Worm (Caenorhabditis elegans): Measurements from ENCODE around the gene dpy-27.

The dpy-27 gene

DNA sequence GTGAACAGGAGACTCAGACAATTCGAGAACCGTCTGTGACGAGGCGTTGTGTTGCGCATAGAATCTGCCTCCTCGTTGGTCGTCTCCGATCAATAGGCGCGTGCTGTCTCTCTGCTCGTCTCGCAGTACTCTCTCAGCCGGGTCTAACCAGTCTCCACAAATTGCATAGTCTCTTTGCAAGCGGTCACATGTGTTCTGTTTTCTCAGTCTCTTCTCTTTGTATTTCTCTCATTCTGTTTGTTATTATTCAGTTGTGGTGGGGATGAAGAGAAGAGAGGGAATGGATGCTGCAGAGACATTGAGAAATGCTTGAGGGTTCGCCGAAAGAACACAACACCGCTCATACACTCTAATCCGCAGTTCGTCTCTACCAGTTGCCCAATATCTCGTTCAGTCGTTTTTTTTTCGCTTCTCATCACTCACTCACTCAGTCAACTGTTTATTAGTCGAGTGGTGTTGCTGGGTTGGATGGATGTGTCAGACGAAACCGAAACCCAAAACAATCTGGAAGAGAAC lies 18.0 kb downstream of the dpy-27 start (continued):
- TF ChIP-seq saeg-2 (GFP tag; IDR thresholded peaks at IDR 0.05) (peak; percentile 82; the same call in 1 of the 2 replicates), D1046.2 (GFP tag; IDR thresholded peaks at IDR 0.05) (peak; percentile 30; the same call in 1 of the 2 replicates), sdz-12 (GFP tag; optimal IDR thresholded peaks at IDR 0.05) (peak; percentile 61), T20F7.1 (GFP tag; optimal IDR thresholded peaks at IDR 0.05) (peak; percentile 73), spr-3 (GFP tag; optimal IDR thresholded peaks at IDR 0.05) (peak; percentile 59), ceh-82 (tag; optimal IDR thresholded peaks at IDR 0.05) (no peak), ceh-28 (tag; optimal IDR thresholded peaks at IDR 0.05) (peak; percentile 90), php-3 (GFP tag; IDR thresholded peaks at IDR 0.05) (peak; percentile 72), T26A8.4 (GFP tag; IDR thresholded peaks at IDR 0.05) (peak; percentile 93), ztf-7 (tag; optimal IDR thresholded peaks at IDR 0.05) (peak; percentile 81), lir-3 (tag; optimal IDR thresholded peaks at IDR 0.05) (no peak), hif-1 (tag; optimal IDR thresholded peaks at IDR 0.05) (peak; percentile 61 to 91), zip-2 (tag; optimal IDR thresholded peaks at IDR 0.05) (peak; percentile 74), unc-39 (tag; optimal IDR thresholded peaks at IDR 0.05) (peak; percentile 4), set-16 (GFP tag; IDR thresholded peaks at IDR 0.05) (peak; percentile 87), ceh-62 (tag; optimal IDR thresholded peaks at IDR 0.05) (no peak), Y105C5A.15 (GFP tag; IDR thresholded peaks at IDR 0.05) (no peak), ztf-11 (tag; optimal IDR thresholded peaks at IDR 0.05) (no peak), F49E8.2 (tag; optimal IDR thresholded peaks at IDR 0.05; ENCODE audit: borderline replicate concordance) (no peak), lin-15B (tag; optimal IDR thresholded peaks at IDR 0.05) (no peak), mep-1 (tag; optimal IDR thresholded peaks at IDR 0.05) (peak; percentile 97), pqm-1 (tag; optimal IDR thresholded peaks at IDR 0.05) (no peak), aha-1 (tag) (peak; percentile 100), rbr-2 (tag; optimal IDR thresholded peaks at IDR 0.05) (peak; percentile 97), madf-9 (GFP tag; conservative IDR thresholded peaks at IDR 0.05) (peak; percentile 53; the same call in 1 of the 2 replicates), egl-27 (tag; optimal IDR thresholded peaks at IDR 0.05) (peak; percentile 37), dmd-9 (GFP tag; IDR thresholded peaks at IDR 0.05) (no peak), nhr-102 (tag; optimal IDR thresholded peaks at IDR 0.05) (peak; percentile 83), aly-2 (tag; optimal IDR thresholded peaks at IDR 0.05) (no peak), zfp-3 (GFP tag; conservative IDR thresholded peaks at IDR 0.05) (peak; percentile 74; the same call in 1 of the 2 replicates), fkh-10 (GFP tag; optimal IDR thresholded peaks at IDR 0.05) (peak; percentile 97), attf-4 (tag; optimal IDR thresholded peaks at IDR 0.05) (no peak), F37D6.2 (tag; optimal IDR thresholded peaks at IDR 0.05) (peak; percentile 89), dpl-1 (GFP tag; optimal IDR thresholded peaks at IDR 0.05) (peak; percentile 77), vab-7 (GFP tag; IDR thresholded peaks at IDR 0.05) (peak; percentile 65), nhr-6 (tag; optimal IDR thresholded peaks at IDR 0.05) (peak; percentile 94), nhr-111 (GFP tag; optimal IDR thresholded peaks at IDR 0.05) (no peak), ceh-44 (GFP tag; IDR thresholded peaks at IDR 0.05) (no peak), ZK337.2 (GFP tag; IDR thresholded peaks at IDR 0.05) (peak; percentile 23; the same call in 1 of the 2 replicates), F44E2.7 (GFP tag; IDR thresholded peaks at IDR 0.05) (no peak), spr-1 (tag; optimal IDR thresholded peaks at IDR 0.05) (peak; percentile 86), snpc-4 (tag; optimal IDR thresholded peaks at IDR 0.05) (no peak), snpc-1.2 (GFP tag; IDR thresholded peaks at IDR 0.05) (no peak), ces-1 (GFP tag; optimal IDR thresholded peaks at IDR 0.05) (peak; percentile 50), unc-62 (GFP tag; optimal IDR thresholded peaks at IDR 0.05 in 1 of 2) (peak in 1 of 2 experiments; percentile 99), unc-62 (tag; optimal IDR thresholded peaks at IDR 0.05) (no peak), duxl-1 (tag; optimal IDR thresholded peaks at IDR 0.05; ENCODE audit: poor library complexity) (peak; percentile 64), mxl-3 (GFP tag; optimal IDR thresholded peaks at IDR 0.05) (peak; percentile 94), skn-1 (tag; optimal IDR thresholded peaks at IDR 0.05) (peak; percentile 26), tra-1 (GFP tag; IDR thresholded peaks at IDR 0.05) (peak; percentile 91), zfp-2 (tag; optimal IDR thresholded peaks at IDR 0.05) (peak; percentile 73), Y48G9A.11 (GFP tag; IDR thresholded peaks at IDR 0.05) (no peak)
